Worm (Caenorhabditis elegans) whole organism, early embryonic: ENCODE data around the gene C27D8.3.
A peak's percentile ranks its signal among the peaks of the same experiment; 100 is the strongest.

Source experiments
- B0310.2 ChIP-seq: sonication (generic microtip); optimal IDR thresholded peaks from 2 replicates; lab custom pipeline; 2016; ENCODE audit warnings: mild to moderate bottlenecking, missing genetic modification characterization, missing compliant biosample characterization
- F13C5.2 ChIP-seq: sonication (generic microtip); optimal IDR thresholded peaks from 2 replicates; lab custom pipeline; 2017; ENCODE audit warnings: mild to moderate bottlenecking, missing genetic modification characterization, inconsistent platforms, missing compliant biosample characterization
- aly-1 ChIP-seq: sonication (generic microtip); optimal IDR thresholded peaks from 2 replicates; lab custom pipeline; 2016; ENCODE audit warnings: missing genetic modification characterization, missing compliant biosample characterization
- ama-1 ChIP-seq: fragments of 150-350 bp; optimal IDR thresholded peaks from 2 replicates; lab custom pipeline; 2014
- ceh-13 ChIP-seq: fragments of 200-800 bp; sonication (Bioruptor generic); optimal IDR thresholded peaks from 2 replicates; lab custom pipeline; 2018; ENCODE audit warnings: mild to moderate bottlenecking, missing genetic modification characterization, missing compliant biosample characterization
- ceh-36 ChIP-seq: sonication (generic microtip); optimal IDR thresholded peaks from 2 replicates; lab custom pipeline; 2016; ENCODE audit warnings: missing genetic modification characterization, inconsistent platforms, missing compliant biosample characterization
- ets-7 ChIP-seq: sonication (generic microtip); optimal IDR thresholded peaks from 2 replicates; lab custom pipeline; 2016; ENCODE audit warnings: missing genotype, missing genetic modification characterization, missing compliant biosample characterization
- flt-1 ChIP-seq: fragments of 200-800 bp; sonication (Bioruptor generic); IDR thresholded peaks from 2 replicates; pipeline ENCODE4 v1.3.6; 2022; ENCODE audit warnings: missing genetic modification characterization, missing compliant biosample characterization
- hmbx-1 ChIP-seq: sonication (generic microtip); optimal IDR thresholded peaks from 2 replicates; lab custom pipeline; 2016; ENCODE audit warnings: mild to moderate bottlenecking, missing genetic modification characterization, missing compliant biosample characterization
- hmg-4 ChIP-seq: fragments of 200-800 bp; sonication (Bioruptor generic); optimal IDR thresholded peaks from 2 replicates; lab custom pipeline; 2018; ENCODE audit warnings: mild to moderate bottlenecking, missing genetic modification characterization, missing compliant biosample characterization
- hnd-1 ChIP-seq: sonication (generic microtip); optimal IDR thresholded peaks from 2 replicates; lab custom pipeline; 2016; ENCODE audit warnings: missing genetic modification characterization, missing compliant biosample characterization
- pes-1 ChIP-seq: fragments of 200-800 bp; sonication (Bioruptor generic); IDR thresholded peaks from 2 replicates; pipeline ENCODE4 v1.3.6; 2022; ENCODE audit warnings: missing genetic modification reagents, missing genetic modification characterization, missing compliant biosample characterization
- scrt-1 ChIP-seq: fragments of 200-800 bp; sonication (Bioruptor generic); IDR thresholded peaks from 2 replicates; pipeline ENCODE4 v1.3.6; 2022; ENCODE audit warnings: missing genetic modification characterization, missing compliant biosample characterization
- sea-1 ChIP-seq: fragments of 200-800 bp; sonication (Bioruptor generic); conservative IDR thresholded peaks from 2 replicates; pipeline ENCODE4 v1.3.6; 2022; ENCODE audit warnings: missing genetic modification characterization, missing compliant biosample characterization
- tbx-11 ChIP-seq: fragments of 200-800 bp; sonication (Bioruptor generic); IDR thresholded peaks from 2 replicates; pipeline ENCODE4 v1.3.6; 2022; ENCODE audit warnings: missing genetic modification characterization, missing compliant biosample characterization
- tbx-37 ChIP-seq: fragments of 200-800 bp; sonication (Bioruptor generic); conservative IDR thresholded peaks from 2 replicates; pipeline ENCODE4 v1.3.6; 2022; ENCODE audit warnings: missing genetic modification reagents, missing genetic modification characterization, missing compliant biosample characterization
- tra-4 ChIP-seq: sonication (generic microtip); optimal IDR thresholded peaks from 2 replicates; lab custom pipeline; 2017; ENCODE audit warnings: missing genetic modification characterization, missing compliant biosample characterization

The C27D8.3 gene

ce11 chrIV:12717531-12717930, 6.0 kb upstream of the C27D8.3 start, which contains the start of gene C27D8.1:
TSS of gene C27D8.1 (plus strand) at chrIV:12717831.
- no peak for TF ChIP-seq scrt-1 (GFP tag; lab: Robert Waterston, UW)
- no peak for TF ChIP-seq tbx-37 (GFP tag; lab: Robert Waterston, UW)
- TF ChIP-seq tbx-11 (GFP tag; lab: Robert Waterston, UW) = no peak
- no peak for TF ChIP-seq pes-1
- TF ChIP-seq aly-1 (tag; lab: Kevin White, UChicago) = no peak
- TF ChIP-seq tra-4 = no peak
- TF ChIP-seq ets-7 (tag; lab: Kevin White, UChicago) = no peak
- TF ChIP-seq ceh-36 (tag; lab: Kevin White, UChicago) = no peak
- TF ChIP-seq ceh-13 (GFP tag; lab: Kevin White, UChicago) = no peak
- TF ChIP-seq hnd-1 = no peak

ce11 chrIV:12715947-12716382, 4.4 kb upstream of the C27D8.3 start:
- TF ChIP-seq hmg-4 (GFP tag; lab: Kevin White, UChicago) (no peak), ceh-36 (tag; lab: Kevin White, UChicago) (no peak), sea-1 (GFP tag; lab: Robert Waterston, UW) (no peak), aly-1 (tag; lab: Kevin White, UChicago) (no peak), tra-4 (no peak), scrt-1 (GFP tag; lab: Robert Waterston, UW) (no peak), tbx-37 (GFP tag; lab: Robert Waterston, UW) (no peak), flt-1 (GFP tag; lab: Robert Waterston, UW) (no peak), hnd-1 (no peak), B0310.2 (tag; lab: Kevin White, UChicago) (no peak), hmbx-1 (no peak), ama-1 (no peak), tbx-11 (GFP tag; lab: Robert Waterston, UW) (no peak), ceh-13 (GFP tag; lab: Kevin White, UChicago) (no peak), ets-7 (tag; lab: Kevin White, UChicago) (no peak)

ce11 chrIV:12710996-12711395, 548 bp downstream of the C27D8.3 start, which contains the start of gene C27D8.2:
TSS of gene C27D8.2 (plus strand) at chrIV:12711217.
- TF ChIP-seq hmbx-1 (no peak), tra-4 (no peak), ceh-36 (tag; lab: Kevin White, UChicago) (no peak), B0310.2 (tag; lab: Kevin White, UChicago) (no peak), F13C5.2 (tag; lab: Kevin White, UChicago) (no peak), flt-1 (GFP tag; lab: Robert Waterston, UW) (no peak), hmg-4 (GFP tag; lab: Kevin White, UChicago) (no peak), ceh-13 (GFP tag; lab: Kevin White, UChicago) (no peak), pes-1 (no peak), tbx-11 (GFP tag; lab: Robert Waterston, UW) (no peak)

- TF ChIP-seq F13C5.2 (tag; lab: Kevin White, UChicago) (no peak), scrt-1 (GFP tag; lab: Robert Waterston, UW) (no peak), aly-1 (tag; lab: Kevin White, UChicago) (no peak), hnd-1 (no peak), sea-1 (GFP tag; lab: Robert Waterston, UW) (no peak), hmg-4 (GFP tag; lab: Kevin White, UChicago) (no peak), ceh-13 (GFP tag; lab: Kevin White, UChicago) (no peak), tra-4 (no peak), tbx-37 (GFP tag; lab: Robert Waterston, UW) (no peak)
These were observed 7.7 kb downstream of the C27D8.3 start, which contains the start of gene C27D8.4 for ce11 chrIV:12703811-12704210. TSS of gene C27D8.4 (plus strand) at chrIV:12704111.

ce11 chrIV:12700944-12701343, 10.6 kb downstream of the C27D8.3 start:
- TF ChIP-seq hnd-1 (no peak), flt-1 (GFP tag; lab: Robert Waterston, UW) (no peak), aly-1 (tag; lab: Kevin White, UChicago) (no peak), ceh-13 (GFP tag; lab: Kevin White, UChicago) (no peak), F13C5.2 (tag; lab: Kevin White, UChicago) (no peak), scrt-1 (GFP tag; lab: Robert Waterston, UW) (no peak), B0310.2 (tag; lab: Kevin White, UChicago) (no peak), sea-1 (GFP tag; lab: Robert Waterston, UW) (no peak), tra-4 (no peak)

- TF ChIP-seq sea-1 (GFP tag; lab: Robert Waterston, UW) (no peak), hmbx-1 (no peak), scrt-1 (GFP tag; lab: Robert Waterston, UW) (no peak), ama-1 (no peak), flt-1 (GFP tag; lab: Robert Waterston, UW) (no peak), ceh-36 (tag; lab: Kevin White, UChicago) (no peak), B0310.2 (tag; lab: Kevin White, UChicago) (no peak), ets-7 (tag; lab: Kevin White, UChicago) (no peak), F13C5.2 (tag; lab: Kevin White, UChicago) (no peak)
These were observed 11.3 kb downstream of the C27D8.3 start for ce11 chrIV:12700204-12700603.

- TF ChIP-seq tbx-37 (GFP tag; lab: Robert Waterston, UW) (no peak), tbx-11 (GFP tag; lab: Robert Waterston, UW) (no peak), ceh-36 (tag; lab: Kevin White, UChicago) (no peak), aly-1 (tag; lab: Kevin White, UChicago) (no peak), scrt-1 (GFP tag; lab: Robert Waterston, UW) (no peak), hmg-4 (GFP tag; lab: Kevin White, UChicago) (no peak)
These were observed 12.7 kb downstream of the C27D8.3 start for ce11 chrIV:12698880-12699279.

ce11 chrIV:12689709-12690142, 21.8 kb downstream of the C27D8.3 start:
- TF ChIP-seq ama-1 (no peak), sea-1 (GFP tag; lab: Robert Waterston, UW) (0 out of 2 replicates have a peak, but pooled peaks have one; percentile 31)
